Worm (Caenorhabditis elegans) whole organism, late embryonic: ENCODE results near the gene F14D2.14.

ENCODE experiments used
- ama-1 ChIP-seq: fragments of 150-350 bp; optimal IDR thresholded peaks from 2 replicates; lab custom pipeline; 2014
- ceh-9 ChIP-seq: sonication (generic microtip); optimal IDR thresholded peaks from 2 replicates; lab custom pipeline; 2016; ENCODE audit warnings: mild to moderate bottlenecking, missing genetic modification characterization, inconsistent platforms, missing compliant biosample characterization
- elt-2 ChIP-seq: sonication (generic microtip); optimal IDR thresholded peaks from 2 replicates; lab custom pipeline; 2016; ENCODE audit warnings: missing genetic modification reagents, missing genetic modification characterization, missing compliant biosample characterization
- pqm-1 ChIP-seq: sonication (generic microtip); optimal IDR thresholded peaks from 2 replicates; lab custom pipeline; 2016; ENCODE audit warnings: missing genetic modification characterization, missing compliant biosample characterization

DNA sequence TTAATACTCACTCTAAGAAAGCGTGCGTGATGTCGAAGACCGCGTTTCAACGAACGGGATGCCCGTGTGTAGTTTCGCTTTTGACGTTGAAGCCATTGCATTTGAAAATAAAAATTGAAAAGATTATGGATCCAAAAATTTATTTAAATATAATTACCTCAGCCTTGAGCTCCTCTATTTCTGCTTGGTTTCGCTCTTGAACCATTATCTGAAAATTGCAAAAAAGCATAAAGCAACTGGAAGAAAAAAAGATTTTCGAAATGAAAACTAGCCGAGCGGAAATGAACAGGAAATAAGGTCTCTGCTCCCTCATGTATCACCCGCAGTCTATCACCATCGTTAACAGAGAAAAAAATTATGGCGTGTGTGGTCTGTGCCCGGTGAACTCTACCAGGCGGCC is 19.3 kb upstream of the F14D2.14 start, which contains the start of gene Y49F6C.6:
- no peak for TF ChIP-seq ama-1 (lab: Kevin White, UChicago)
- TF ChIP-seq ceh-9 (tag; lab: Kevin White, UChicago) = no peak
- no peak for TF ChIP-seq pqm-1 (tag; lab: Kevin White, UChicago)
- no peak for TF ChIP-seq elt-2
